Worm (Caenorhabditis elegans) whole organism, late embryonic: ENCODE measurements around the gene dsl-5.

Experiments
- ama-1 ChIP-seq: fragments of 150-350 bp; optimal IDR thresholded peaks from 2 replicates; lab custom pipeline; 2014
- ceh-18 ChIP-seq: sonication (generic microtip); optimal IDR thresholded peaks from 2 replicates; lab custom pipeline; 2016; ENCODE audit warnings: missing genetic modification characterization, missing compliant biosample characterization
- ceh-30 ChIP-seq: fragments of 150-350 bp; optimal IDR thresholded peaks from 2 replicates; lab custom pipeline; 2014; ENCODE audit warnings: missing biosample characterization, missing genetic modification characterization
- ets-4 ChIP-seq: sonication (generic microtip); optimal IDR thresholded peaks from 2 replicates; lab custom pipeline; 2016; ENCODE audit warnings: missing genetic modification characterization, missing compliant biosample characterization
- fax-1 ChIP-seq: sonication (generic microtip); optimal IDR thresholded peaks from 2 replicates; lab custom pipeline; 2016; ENCODE audit warnings: missing genotype, missing genetic modification characterization, missing compliant biosample characterization
- fkh-10 ChIP-seq: fragments of 150-350 bp; optimal IDR thresholded peaks from 2 replicates; lab custom pipeline; 2014; ENCODE audit warnings: missing biosample characterization, missing genetic modification reagents, missing genetic modification characterization
- nfya-1 ChIP-seq: sonication (generic microtip); optimal IDR thresholded peaks from 2 replicates; lab custom pipeline; 2017; ENCODE audit warnings: missing genetic modification characterization, mild to moderate bottlenecking, missing compliant biosample characterization, antibody characterized with exemption, moderate library complexity
- nhr-11 ChIP-seq: fragments of 150-350 bp; optimal IDR thresholded peaks from 2 replicates; lab custom pipeline; 2014; ENCODE audit warnings: missing biosample characterization, missing genetic modification characterization
- pat-9 ChIP-seq: fragments of 200-800 bp; sonication (Bioruptor generic); optimal IDR thresholded peaks from 2 replicates; lab custom pipeline; 2018; ENCODE audit warnings: mild to moderate bottlenecking, missing genetic modification characterization, moderate library complexity, missing compliant biosample characterization
- pha-4 ChIP-seq: fragments of 150-350 bp; optimal IDR thresholded peaks from 2 replicates; lab custom pipeline; 2018; ENCODE audit warnings: missing biosample characterization, missing genetic modification reagents, missing genetic modification characterization
- pqm-1 ChIP-seq: sonication (generic microtip); optimal IDR thresholded peaks from 2 replicates; lab custom pipeline; 2016; ENCODE audit warnings: missing genetic modification characterization, missing compliant biosample characterization
- tbx-2 ChIP-seq: sonication (generic microtip); optimal IDR thresholded peaks from 2 replicates; lab custom pipeline; 2016; ENCODE audit warnings: missing genetic modification characterization, missing compliant biosample characterization
- tbx-7 ChIP-seq: sonication (generic microtip); optimal IDR thresholded peaks from 2 replicates; lab custom pipeline; 2016; ENCODE audit warnings: missing genotype, missing genetic modification characterization, missing compliant biosample characterization
- ztf-16 ChIP-seq: sonication (generic microtip); optimal IDR thresholded peaks from 2 replicates; lab custom pipeline; 2017; ENCODE audit warnings: missing genetic modification characterization, missing compliant biosample characterization

- TF ChIP-seq ama-1 (no peak), pqm-1 (tag; lab: Kevin White, UChicago) (no peak), pha-4 (tag; lab: Kevin White, UChicago) (no peak), ceh-30 (tag; lab: Kevin White, UChicago) (no peak), nhr-11 (no peak), pat-9 (tag; lab: Kevin White, UChicago) (no peak), nfya-1 (tag; lab: Kevin White, UChicago) (no peak), fax-1 (tag; lab: Kevin White, UChicago) (no peak), fkh-10 (no peak), tbx-7 (no peak), ets-4 (no peak), tbx-2 (tag; lab: Kevin White, UChicago) (no peak), ceh-18 (no peak), ztf-16 (no peak)
Observed at ce11 chrIV:11659794-11660312, 39.0 kb upstream of the dsl-5 start, which contains the start of gene ZK792.1.
